Worm (Caenorhabditis elegans): Measurements from ENCODE around the gene F44E5.5.
A peak's percentile ranks its signal among the peaks of the same experiment; 100 is the strongest.

ce11 chrII:11737347-11737746, 22.1 kb upstream of the F44E5.5 start:
- no peak for TF ChIP-seq nhr-11 (tag; optimal IDR thresholded peaks at IDR 0.05)
- peak; percentile 88 for TF ChIP-seq nhr-25 (tag; optimal IDR thresholded peaks at IDR 0.05)

All from whole organism, L3 larva.